Fruit fly (Drosophila melanogaster): ENCODE results near the gene CG31142.

DNA sequence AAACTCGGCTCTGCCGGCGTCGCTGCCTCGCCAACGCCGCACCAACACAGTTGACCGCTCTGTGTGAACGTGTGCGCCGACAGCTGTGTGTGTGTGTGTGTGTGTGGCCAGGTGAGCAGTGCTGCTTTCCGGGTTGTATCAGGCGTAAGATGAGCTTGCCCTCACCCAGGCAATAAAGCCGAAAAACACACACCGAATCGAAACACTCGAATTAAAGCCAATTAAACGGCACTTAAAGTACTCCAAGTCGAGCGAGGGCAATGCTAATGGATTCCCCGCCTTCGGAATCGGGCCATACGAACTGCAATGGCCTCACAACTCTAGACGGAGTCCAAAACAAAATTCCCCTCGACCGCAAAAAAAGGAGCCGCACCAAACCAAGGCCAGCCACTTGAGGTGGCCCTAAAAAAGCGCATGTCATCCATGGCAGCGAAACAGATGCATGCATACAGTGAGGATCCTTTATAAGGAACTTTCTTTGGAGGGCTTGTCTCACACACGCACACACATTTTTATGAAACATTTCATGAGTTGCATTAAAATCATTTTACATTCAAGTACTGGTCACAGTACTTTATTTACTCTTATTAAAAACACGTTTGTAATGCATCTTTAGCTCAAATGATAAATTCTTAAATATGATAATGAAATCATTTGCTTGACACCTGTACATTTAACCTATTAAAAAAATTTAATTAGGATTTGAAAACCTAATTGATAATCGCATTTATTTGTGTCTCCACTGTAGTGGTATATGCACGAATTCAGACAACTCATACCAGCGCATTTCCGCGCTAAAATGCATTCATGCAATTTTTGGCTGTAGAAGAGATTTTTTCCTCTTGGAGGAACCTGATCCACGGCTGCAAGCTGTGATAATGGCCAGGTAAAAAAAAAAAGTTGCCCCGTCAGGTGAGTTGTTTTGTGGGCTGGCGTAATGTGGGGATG is 19.7 kb downstream of the CG31142 start:
- peak; percentile 91 for TF ChIP-seq br (GFP tag; optimal IDR thresholded peaks at IDR 0.05)
- no peak for TF ChIP-seq Dfd (GFP tag; optimal IDR thresholded peaks at IDR 0.05)
- peak; percentile 86 for TF ChIP-seq psq (GFP tag; optimal IDR thresholded peaks at IDR 0.05)
- no peak for TF ChIP-seq usp (GFP tag; optimal IDR thresholded peaks at IDR 0.05)
- TF ChIP-seq jim (GFP tag; optimal IDR thresholded peaks at IDR 0.05), result no peak
- peak; percentile 15 for TF ChIP-seq Dif (GFP tag; optimal IDR thresholded peaks at IDR 0.05; ENCODE audit: partially characterized antibody)
- TF ChIP-seq fru (GFP tag; optimal IDR thresholded peaks at IDR 0.05), result peak; percentile 94
- TF ChIP-seq CrebA (GFP tag; optimal IDR thresholded peaks at IDR 0.05; ENCODE audit: borderline replicate concordance), result no peak
- TF ChIP-seq N (GFP tag; optimal IDR thresholded peaks at IDR 0.05), result no peak
- TF ChIP-seq Mio (GFP tag; optimal IDR thresholded peaks at IDR 0.05), result peak; percentile 17
- TF ChIP-seq OdsH (GFP tag; optimal IDR thresholded peaks at IDR 0.05), result peak; percentile 93
- TF ChIP-seq GATAd (GFP tag; optimal IDR thresholded peaks at IDR 0.05), result no peak
- TF ChIP-seq lola (GFP tag; optimal IDR thresholded peaks at IDR 0.05), result no peak
- no peak for TF ChIP-seq Hr83 (GFP tag; optimal IDR thresholded peaks at IDR 0.05; ENCODE audit: poor library complexity, severe bottlenecking)
